Worm (Caenorhabditis elegans): ENCODE measurements around the gene ufd-2.
A peak's percentile ranks its signal among the peaks of the same experiment; 100 is the strongest.

Gene ufd-2

DNA sequence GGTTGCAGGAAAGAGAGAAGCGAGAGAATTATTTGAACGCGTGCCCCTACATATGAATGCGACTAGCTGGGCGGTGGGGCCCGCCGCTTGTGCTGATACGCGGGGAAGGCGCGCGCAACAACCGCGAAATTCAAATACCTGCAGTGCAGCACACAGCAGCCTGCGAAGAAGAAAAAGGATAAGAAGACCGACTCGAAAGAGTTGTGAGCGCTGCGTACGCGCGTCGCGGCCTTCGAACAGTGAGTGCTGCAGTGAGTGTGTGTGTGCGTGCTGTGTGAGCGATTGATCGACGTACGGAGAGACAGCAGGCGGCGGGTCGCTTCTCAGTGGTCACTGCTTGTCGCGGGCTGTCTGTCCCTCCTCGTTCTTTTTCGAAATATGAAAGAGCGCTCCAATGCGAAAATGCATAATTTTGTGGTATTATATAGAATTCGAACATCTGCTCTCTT, 34.3 kb upstream of the ufd-2 start:
- TF ChIP-seq scrt-1 (GFP tag; IDR thresholded peaks at IDR 0.05) (peak; percentile 59; the same call in 1 of the 2 replicates), aly-1 (tag; optimal IDR thresholded peaks at IDR 0.05) (peak; percentile 80), pes-1 (GFP tag; IDR thresholded peaks at IDR 0.05) (peak; percentile 24; the same call in 1 of the 2 replicates), ets-7 (tag; optimal IDR thresholded peaks at IDR 0.05) (peak; percentile 35), flt-1 (GFP tag; IDR thresholded peaks at IDR 0.05) (no peak), B0310.2 (tag; optimal IDR thresholded peaks at IDR 0.05) (peak; percentile 26), ama-1 (optimal IDR thresholded peaks at IDR 0.05) (no peak), ceh-13 (GFP tag; optimal IDR thresholded peaks at IDR 0.05) (no peak), F13C5.2 (tag; optimal IDR thresholded peaks at IDR 0.05) (peak; percentile 63), hmg-4 (GFP tag; optimal IDR thresholded peaks at IDR 0.05) (peak; percentile 95)

DNA sequence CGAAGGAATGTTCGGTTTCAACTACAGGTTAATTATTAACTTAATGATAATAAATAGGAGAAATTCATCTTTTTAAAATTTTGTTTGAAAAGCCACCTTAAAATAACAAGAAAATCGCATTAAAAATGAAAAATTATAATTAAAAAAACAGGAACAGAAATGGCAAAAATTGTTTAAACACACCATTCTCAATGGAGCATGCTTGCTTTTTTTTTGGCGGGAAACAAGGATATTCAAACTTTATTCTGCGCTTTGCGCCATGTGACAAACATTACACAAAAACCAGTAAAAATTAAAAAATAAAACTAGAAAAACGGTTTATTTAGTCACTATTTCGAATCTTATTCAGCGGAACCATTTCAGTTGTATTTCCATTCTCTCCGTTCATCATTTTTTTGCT, 33.8 kb upstream of the ufd-2 start:
- no peak for TF ChIP-seq hmbx-1 (tag; optimal IDR thresholded peaks at IDR 0.05)
- TF ChIP-seq tra-4 (tag; optimal IDR thresholded peaks at IDR 0.05) = no peak
- TF ChIP-seq ceh-13 (GFP tag; optimal IDR thresholded peaks at IDR 0.05) = no peak
- no peak for TF ChIP-seq ceh-36 (tag; optimal IDR thresholded peaks at IDR 0.05)
- TF ChIP-seq aly-1 (tag; optimal IDR thresholded peaks at IDR 0.05) = no peak
- TF ChIP-seq F13C5.2 (tag; optimal IDR thresholded peaks at IDR 0.05) = no peak
- TF ChIP-seq pes-1 (GFP tag; IDR thresholded peaks at IDR 0.05) = no peak
- TF ChIP-seq tbx-37 (GFP tag; conservative IDR thresholded peaks at IDR 0.05) = no peak
- TF ChIP-seq hmg-4 (GFP tag; optimal IDR thresholded peaks at IDR 0.05) = no peak
- no peak for TF ChIP-seq flt-1 (GFP tag; IDR thresholded peaks at IDR 0.05)
- TF ChIP-seq ama-1 (optimal IDR thresholded peaks at IDR 0.05) = no peak
- no peak for TF ChIP-seq sea-1 (GFP tag; conservative IDR thresholded peaks at IDR 0.05)
- no peak for TF ChIP-seq tbx-11 (GFP tag; IDR thresholded peaks at IDR 0.05)
- no peak for TF ChIP-seq scrt-1 (GFP tag; IDR thresholded peaks at IDR 0.05)

DNA sequence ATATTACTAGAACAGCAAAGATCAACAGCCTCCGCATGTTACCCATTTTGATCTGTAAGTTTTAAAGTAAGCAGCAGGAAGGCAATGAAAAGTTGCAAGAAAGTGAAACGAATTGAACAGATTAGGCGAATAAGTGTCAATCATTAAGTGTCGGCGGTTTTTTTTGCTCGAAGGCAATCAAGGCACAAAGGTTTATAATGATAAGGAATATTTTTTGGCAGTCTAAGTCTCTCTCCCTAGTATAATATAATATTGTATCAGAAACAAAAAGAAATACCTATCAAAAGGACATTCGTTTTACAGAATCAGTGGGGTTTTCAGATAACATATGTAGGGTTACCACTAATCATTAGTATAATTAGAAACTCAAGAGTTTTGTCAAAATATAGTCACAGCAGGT, 29.9 kb upstream of the ufd-2 start, which contains the start of gene nrf-6:
Gene nrf-6, minus strand, starts transcription at position 52 of the 400 bp plus-strand sequence.
- TF ChIP-seq hmg-4 (GFP tag; optimal IDR thresholded peaks at IDR 0.05) = no peak

DNA sequence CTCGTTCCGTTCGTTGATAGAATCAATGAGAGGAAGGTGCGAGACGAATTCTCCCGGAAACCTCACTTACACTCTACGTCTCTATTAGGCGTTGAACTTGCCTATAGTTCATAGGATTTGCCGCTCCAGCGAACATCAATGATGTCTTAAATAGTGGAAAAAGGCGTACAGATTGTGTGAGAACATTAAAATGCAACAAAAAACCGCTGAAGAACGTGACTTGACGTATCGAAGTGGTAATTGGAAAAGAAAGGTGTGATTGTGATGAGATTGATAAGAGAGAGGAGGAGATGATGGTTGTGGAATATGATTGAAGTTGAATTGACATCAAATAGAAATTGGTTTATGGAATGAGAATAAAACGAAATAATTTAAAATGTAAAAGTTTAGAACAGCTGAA, 28.5 kb upstream of the ufd-2 start:
- TF ChIP-seq aly-1 (tag; optimal IDR thresholded peaks at IDR 0.05) = no peak
- no peak for TF ChIP-seq tra-4 (tag; optimal IDR thresholded peaks at IDR 0.05)
- no peak for TF ChIP-seq scrt-1 (GFP tag; IDR thresholded peaks at IDR 0.05)
- TF ChIP-seq F13C5.2 (tag; optimal IDR thresholded peaks at IDR 0.05) = no peak
- no peak for TF ChIP-seq ceh-36 (tag; optimal IDR thresholded peaks at IDR 0.05)
- TF ChIP-seq hnd-1 (tag; optimal IDR thresholded peaks at IDR 0.05) = no peak
- TF ChIP-seq ama-1 (optimal IDR thresholded peaks at IDR 0.05) = no peak
- TF ChIP-seq sea-1 (GFP tag; conservative IDR thresholded peaks at IDR 0.05) = no peak
- no peak for TF ChIP-seq B0310.2 (tag; optimal IDR thresholded peaks at IDR 0.05)
- no peak for TF ChIP-seq pes-1 (GFP tag; IDR thresholded peaks at IDR 0.05)
- TF ChIP-seq tbx-37 (GFP tag; conservative IDR thresholded peaks at IDR 0.05) = no peak
- no peak for TF ChIP-seq hmbx-1 (tag; optimal IDR thresholded peaks at IDR 0.05)
- no peak for TF ChIP-seq ets-7 (tag; optimal IDR thresholded peaks at IDR 0.05)
- no peak for TF ChIP-seq tbx-11 (GFP tag; IDR thresholded peaks at IDR 0.05)
- TF ChIP-seq flt-1 (GFP tag; IDR thresholded peaks at IDR 0.05) = no peak
- no peak for TF ChIP-seq ceh-13 (GFP tag; optimal IDR thresholded peaks at IDR 0.05)
- no peak for TF ChIP-seq hmg-4 (GFP tag; optimal IDR thresholded peaks at IDR 0.05)

DNA sequence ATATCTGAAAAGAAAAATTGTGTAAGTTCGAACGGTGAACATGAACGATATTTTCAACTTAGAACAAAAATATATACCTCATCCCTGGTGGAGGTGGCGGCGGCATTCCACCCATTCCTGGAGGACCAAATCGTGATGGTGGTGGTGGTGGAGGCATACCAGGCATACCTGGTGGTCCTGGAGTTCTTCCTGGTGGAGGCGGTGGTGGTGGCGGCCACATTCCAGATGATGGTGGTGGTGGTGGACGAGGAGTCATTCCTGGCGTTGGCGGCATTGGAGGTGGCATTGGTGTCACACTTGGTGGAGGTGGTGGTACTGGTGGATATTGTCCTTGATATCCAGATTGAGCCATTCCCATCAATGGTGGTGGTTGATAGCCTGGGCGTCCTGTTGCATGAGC, 27.9 kb upstream of the ufd-2 start:
- no peak for TF ChIP-seq scrt-1 (GFP tag; IDR thresholded peaks at IDR 0.05)
- no peak for TF ChIP-seq ama-1 (optimal IDR thresholded peaks at IDR 0.05)
- no peak for TF ChIP-seq pes-1 (GFP tag; IDR thresholded peaks at IDR 0.05)
- no peak for TF ChIP-seq tbx-11 (GFP tag; IDR thresholded peaks at IDR 0.05)

DNA sequence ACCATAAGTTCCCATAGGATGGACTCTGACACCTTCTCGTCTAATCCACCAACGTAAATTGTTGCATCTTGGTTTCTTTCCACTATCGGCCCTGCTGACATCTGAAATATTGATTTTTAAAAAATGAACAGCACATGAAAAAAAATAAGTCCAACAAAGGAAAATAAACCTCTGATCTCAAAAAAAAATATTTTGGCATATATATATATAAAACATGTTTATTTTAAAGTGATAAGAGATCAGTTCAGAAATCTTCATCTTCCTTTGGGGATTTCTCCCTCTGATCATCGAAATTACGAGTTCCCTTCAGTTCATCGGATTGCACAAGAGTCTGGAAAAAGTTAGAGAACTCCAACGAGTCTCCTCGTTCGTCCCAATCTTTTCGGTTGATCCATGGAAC, 26.9 kb upstream of the ufd-2 start, which contains the start of gene sap-49:
Gene sap-49, minus strand, starts transcription at position 101 of the 400 bp plus-strand sequence.
- no peak for TF ChIP-seq hmg-4 (GFP tag; optimal IDR thresholded peaks at IDR 0.05)
- TF ChIP-seq hnd-1 (tag; optimal IDR thresholded peaks at IDR 0.05) = no peak
- no peak for TF ChIP-seq pes-1 (GFP tag; IDR thresholded peaks at IDR 0.05)
- no peak for TF ChIP-seq B0310.2 (tag; optimal IDR thresholded peaks at IDR 0.05)
- no peak for TF ChIP-seq tbx-11 (GFP tag; IDR thresholded peaks at IDR 0.05)
- no peak for TF ChIP-seq ama-1 (optimal IDR thresholded peaks at IDR 0.05)

DNA sequence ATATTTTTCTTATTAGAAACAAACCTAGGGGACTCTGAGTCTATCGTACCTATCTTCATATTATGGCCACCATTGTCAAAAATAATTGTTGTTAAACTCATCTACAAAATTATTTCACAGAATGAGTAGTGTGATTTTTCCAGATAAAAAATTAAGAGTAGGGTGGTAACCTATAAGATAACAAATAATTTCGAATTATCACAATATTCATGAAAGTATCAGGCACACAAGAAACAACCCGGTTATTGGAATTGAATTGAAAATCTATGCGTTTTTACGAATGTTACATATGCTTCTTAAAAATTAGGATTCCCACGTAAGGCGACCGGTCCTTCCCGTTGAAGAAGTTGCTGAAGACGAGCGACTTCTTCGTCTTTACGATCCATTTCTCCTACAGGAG, 25.3 kb upstream of the ufd-2 start, which contains the start of gene arp-6:
Gene arp-6, minus strand, starts transcription at position 101 of the 400 bp plus-strand sequence.
- TF ChIP-seq hmg-4 (GFP tag; optimal IDR thresholded peaks at IDR 0.05) = no peak
- no peak for TF ChIP-seq hnd-1 (tag; optimal IDR thresholded peaks at IDR 0.05)
- no peak for TF ChIP-seq ceh-13 (GFP tag; optimal IDR thresholded peaks at IDR 0.05)
- no peak for TF ChIP-seq F13C5.2 (tag; optimal IDR thresholded peaks at IDR 0.05)
- no peak for TF ChIP-seq tra-4 (tag; optimal IDR thresholded peaks at IDR 0.05)
- no peak for TF ChIP-seq flt-1 (GFP tag; IDR thresholded peaks at IDR 0.05)
- TF ChIP-seq tbx-11 (GFP tag; IDR thresholded peaks at IDR 0.05) = no peak
- no peak for TF ChIP-seq ets-7 (tag; optimal IDR thresholded peaks at IDR 0.05)
- TF ChIP-seq scrt-1 (GFP tag; IDR thresholded peaks at IDR 0.05) = no peak
- no peak for TF ChIP-seq ama-1 (optimal IDR thresholded peaks at IDR 0.05)
- TF ChIP-seq tbx-37 (GFP tag; conservative IDR thresholded peaks at IDR 0.05) = no peak
- TF ChIP-seq sea-1 (GFP tag; conservative IDR thresholded peaks at IDR 0.05) = no peak
- no peak for TF ChIP-seq B0310.2 (tag; optimal IDR thresholded peaks at IDR 0.05)
- no peak for TF ChIP-seq aly-1 (tag; optimal IDR thresholded peaks at IDR 0.05)
- TF ChIP-seq hmbx-1 (tag; optimal IDR thresholded peaks at IDR 0.05) = no peak
- no peak for TF ChIP-seq pes-1 (GFP tag; IDR thresholded peaks at IDR 0.05)
- TF ChIP-seq ceh-36 (tag; optimal IDR thresholded peaks at IDR 0.05) = no peak

DNA sequence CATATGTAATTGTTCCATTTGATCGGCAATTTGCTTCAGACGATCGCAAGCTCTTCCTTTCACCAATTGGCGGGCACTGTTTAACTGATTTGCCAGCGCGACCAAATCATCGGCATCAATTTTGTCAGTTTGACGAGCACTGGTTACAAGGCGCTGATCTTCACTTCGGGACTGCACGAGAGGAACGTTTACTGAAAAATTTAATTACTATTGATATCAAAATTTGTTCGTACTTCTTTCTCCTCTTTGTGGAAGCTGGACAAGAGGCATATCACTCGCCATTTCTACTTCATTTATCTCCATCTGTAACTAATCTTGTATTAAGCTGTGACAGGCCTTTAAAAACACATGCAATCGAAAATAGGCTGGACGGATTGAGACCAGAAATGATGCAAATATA, 24.7 kb upstream of the ufd-2 start, which contains the start of gene C08B11.9:
Gene C08B11.9, minus strand, starts transcription at position 307 of the 400 bp plus-strand sequence.
- TF ChIP-seq ceh-36 (tag; optimal IDR thresholded peaks at IDR 0.05) (no peak), hmbx-1 (tag; optimal IDR thresholded peaks at IDR 0.05) (no peak), tbx-37 (GFP tag; conservative IDR thresholded peaks at IDR 0.05) (no peak), ceh-13 (GFP tag; optimal IDR thresholded peaks at IDR 0.05) (no peak), hmg-4 (GFP tag; optimal IDR thresholded peaks at IDR 0.05) (no peak), B0310.2 (tag; optimal IDR thresholded peaks at IDR 0.05) (no peak), scrt-1 (GFP tag; IDR thresholded peaks at IDR 0.05) (no peak), aly-1 (tag; optimal IDR thresholded peaks at IDR 0.05) (no peak), sea-1 (GFP tag; conservative IDR thresholded peaks at IDR 0.05) (no peak), tra-4 (tag; optimal IDR thresholded peaks at IDR 0.05) (no peak), hnd-1 (tag; optimal IDR thresholded peaks at IDR 0.05) (no peak), flt-1 (GFP tag; IDR thresholded peaks at IDR 0.05) (no peak), F13C5.2 (tag; optimal IDR thresholded peaks at IDR 0.05) (no peak), ama-1 (optimal IDR thresholded peaks at IDR 0.05) (no peak), pes-1 (GFP tag; IDR thresholded peaks at IDR 0.05) (no peak), ets-7 (tag; optimal IDR thresholded peaks at IDR 0.05) (no peak)

Measured in whole organism, early embryonic.